Fruit fly (Drosophila melanogaster) Kc167 (cell line): ENCODE measurements around the gene lectin-37Da.

Experiments
- Myc ChIP-seq: fragments of >200 bp; optimal IDR thresholded peaks from 2 replicates; lab custom pipeline; 2017; ENCODE audit warnings: missing external identifiers
- Sin3A ChIP-seq: fragments of >200 bp; optimal IDR thresholded peaks from 2 replicates; lab custom pipeline; 2018; ENCODE audit warnings: missing external identifiers
- h ChIP-seq: fragments of >200 bp; optimal IDR thresholded peaks from 3 replicates; lab custom pipeline; 2018; ENCODE audit warnings: missing external identifiers
- insv ChIP-seq: fragments of >200 bp; optimal IDR thresholded peaks from 3 replicates; lab custom pipeline; 2018; ENCODE audit warnings: missing external identifiers
- psq ChIP-seq: fragments of >200 bp; optimal IDR thresholded peaks from 2 replicates; lab custom pipeline; 2017; ENCODE audit warnings: missing external identifiers
- ttk ChIP-seq: sonication (Bioruptor generic); optimal IDR thresholded peaks from 2 replicates; lab custom pipeline; 2017; ENCODE audit warnings: missing external identifiers

Gene lectin-37Da

dm6 chr2L:19397617-19398316, 20.4 kb upstream of the lectin-37Da start:
- TF ChIP-seq insv (lab: Kevin White, UChicago) (no peak), Myc (lab: Kevin White, UChicago) (no peak), Sin3A (lab: Kevin White, UChicago) (no peak), h (lab: Kevin White, UChicago) (no peak), psq (lab: Kevin White, UChicago) (no peak)

DNA sequence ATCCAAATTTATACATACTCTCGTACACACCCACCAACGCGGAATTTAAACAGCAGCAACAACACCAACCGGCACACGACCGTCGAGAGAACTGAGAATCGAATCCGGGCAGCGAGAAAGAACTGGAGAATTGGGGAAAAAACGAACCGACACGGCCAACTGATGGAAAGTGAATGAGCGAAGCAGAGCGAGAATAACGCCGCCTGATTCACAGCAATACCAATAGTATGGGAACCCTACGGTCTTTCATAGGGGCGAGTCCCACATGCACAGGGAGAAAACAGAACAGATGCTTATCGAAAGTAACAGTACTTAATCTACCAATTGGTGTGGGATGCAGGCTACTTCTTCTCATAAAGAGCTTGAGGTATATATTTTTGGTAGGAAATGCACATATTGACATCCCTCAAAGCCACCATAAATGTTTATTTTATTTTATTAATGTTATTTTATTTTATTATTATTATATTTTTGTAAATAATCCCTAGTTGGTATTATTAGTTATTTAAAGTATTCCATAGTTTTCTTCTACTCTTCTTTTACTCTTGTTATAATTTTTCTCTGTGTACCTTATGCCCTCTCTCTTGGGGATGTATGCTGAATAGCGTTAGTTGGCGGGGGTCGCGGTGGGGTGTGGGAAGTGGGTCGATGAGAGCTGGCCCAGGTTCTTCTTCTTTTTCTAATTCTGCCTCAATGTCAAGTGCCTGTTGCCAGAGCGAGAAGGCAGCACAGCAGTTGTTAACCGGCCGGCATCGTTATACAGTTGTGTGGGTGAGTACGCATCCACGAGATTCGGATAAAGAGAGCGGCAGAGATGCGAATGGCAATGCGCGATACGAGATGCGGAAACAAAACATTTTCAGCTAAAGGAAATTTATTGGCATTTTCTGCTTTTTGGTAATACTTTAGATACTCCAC, 19.5 kb upstream of the lectin-37Da start, which contains the start of gene CG17544:
CG17544 (minus strand) TSS at position 177 of the 918 bp plus-strand sequence.
- TF ChIP-seq psq (lab: Kevin White, UChicago) (no peak), insv (lab: Kevin White, UChicago) (no peak), ttk (no peak), Sin3A (lab: Kevin White, UChicago) (no peak), h (lab: Kevin White, UChicago) (no peak), Myc (lab: Kevin White, UChicago) (no peak)

DNA sequence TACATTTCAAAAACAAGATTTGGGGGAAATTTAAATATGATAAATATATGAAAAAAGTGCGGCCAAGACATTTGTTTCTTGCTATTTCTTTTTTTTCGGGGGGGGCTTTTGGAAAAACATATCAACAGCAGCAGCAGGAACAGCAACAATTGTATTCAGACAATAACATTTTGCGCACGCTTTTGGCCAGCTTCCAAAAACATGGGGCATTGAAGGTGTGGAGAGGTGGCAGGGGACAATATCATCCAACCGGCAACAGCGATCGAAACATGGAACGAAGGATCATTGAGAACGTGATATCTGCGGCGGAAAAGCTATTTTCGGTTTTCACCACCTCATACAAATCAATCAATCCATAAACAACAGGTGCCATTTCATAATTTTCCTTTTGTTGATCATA, 16.2 kb upstream of the lectin-37Da start:
- TF ChIP-seq ttk (no peak), h (lab: Kevin White, UChicago) (no peak), Sin3A (lab: Kevin White, UChicago) (no peak), psq (lab: Kevin White, UChicago) (no peak), Myc (lab: Kevin White, UChicago) (no peak), insv (lab: Kevin White, UChicago) (no peak)

- TF ChIP-seq insv (lab: Kevin White, UChicago) (no peak), ttk (no peak), Myc (lab: Kevin White, UChicago) (no peak), psq (lab: Kevin White, UChicago) (no peak), Sin3A (lab: Kevin White, UChicago) (no peak), h (lab: Kevin White, UChicago) (no peak)
Observed at dm6 chr2L:19402667-19403066, 15.4 kb upstream of the lectin-37Da start.

DNA sequence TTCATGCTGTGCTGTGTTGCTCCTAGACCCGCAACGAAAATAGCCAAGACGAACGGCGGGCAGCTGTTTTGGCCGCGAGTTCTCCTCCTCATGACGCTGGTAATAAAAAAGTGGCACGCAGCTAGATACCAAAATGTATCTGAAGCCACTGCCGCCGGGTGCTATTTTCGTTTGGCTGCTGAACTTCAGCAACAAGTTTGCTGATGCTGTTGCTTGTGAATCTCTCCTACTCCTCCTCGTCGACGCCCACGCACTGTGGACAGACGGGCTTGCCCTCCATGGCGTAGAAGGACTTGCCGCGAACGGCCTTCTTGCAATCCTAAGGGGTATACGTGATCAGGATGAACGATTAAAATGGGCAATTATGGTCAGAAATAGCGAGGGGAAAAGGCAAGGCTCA, 14.7 kb upstream of the lectin-37Da start:
- TF ChIP-seq Myc (lab: Kevin White, UChicago) (no peak), ttk (no peak), psq (lab: Kevin White, UChicago) (no peak), h (lab: Kevin White, UChicago) (no peak)

DNA sequence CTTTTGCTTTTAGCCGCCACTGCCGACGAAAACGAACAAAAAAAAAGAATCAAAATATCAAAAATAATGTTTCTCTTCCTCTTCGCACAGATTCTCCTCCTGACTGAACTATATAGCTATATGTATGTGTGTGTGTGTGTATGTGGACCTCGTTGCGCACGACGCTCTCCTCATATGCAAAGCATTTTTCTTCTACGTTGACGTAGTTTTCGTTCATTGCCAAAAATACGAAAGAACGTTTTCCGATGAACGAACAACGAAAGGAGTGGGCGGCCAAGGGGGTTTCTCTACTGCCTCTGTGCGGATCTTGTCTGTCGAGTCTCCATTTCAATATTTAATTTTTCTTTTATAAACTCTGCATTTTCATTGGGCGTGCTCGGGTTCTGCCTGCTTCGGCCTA, 13.3 kb upstream of the lectin-37Da start:
- TF ChIP-seq psq (lab: Kevin White, UChicago) (no peak), insv (lab: Kevin White, UChicago) (no peak), Sin3A (lab: Kevin White, UChicago) (no peak), h (lab: Kevin White, UChicago) (no peak), Myc (lab: Kevin White, UChicago) (no peak), ttk (no peak)

dm6 chr2L:19405685-19406357, 12.3 kb upstream of the lectin-37Da start:
- no peak for TF ChIP-seq ttk
- TF ChIP-seq insv (lab: Kevin White, UChicago), result no peak
- no peak for TF ChIP-seq Myc (lab: Kevin White, UChicago)
- no peak for TF ChIP-seq h (lab: Kevin White, UChicago)
- no peak for TF ChIP-seq Sin3A (lab: Kevin White, UChicago)
- no peak for TF ChIP-seq psq (lab: Kevin White, UChicago)

dm6 chr2L:19406419-19406818, 11.7 kb upstream of the lectin-37Da start:
- TF ChIP-seq h (lab: Kevin White, UChicago), result no peak
- TF ChIP-seq insv (lab: Kevin White, UChicago), result no peak
- TF ChIP-seq ttk, result no peak
- no peak for TF ChIP-seq Myc (lab: Kevin White, UChicago)
- no peak for TF ChIP-seq Sin3A (lab: Kevin White, UChicago)
- no peak for TF ChIP-seq psq (lab: Kevin White, UChicago)

- no peak for TF ChIP-seq h (lab: Kevin White, UChicago)
Observed at dm6 chr2L:19411966-19412365, 6.2 kb upstream of the lectin-37Da start.

DNA sequence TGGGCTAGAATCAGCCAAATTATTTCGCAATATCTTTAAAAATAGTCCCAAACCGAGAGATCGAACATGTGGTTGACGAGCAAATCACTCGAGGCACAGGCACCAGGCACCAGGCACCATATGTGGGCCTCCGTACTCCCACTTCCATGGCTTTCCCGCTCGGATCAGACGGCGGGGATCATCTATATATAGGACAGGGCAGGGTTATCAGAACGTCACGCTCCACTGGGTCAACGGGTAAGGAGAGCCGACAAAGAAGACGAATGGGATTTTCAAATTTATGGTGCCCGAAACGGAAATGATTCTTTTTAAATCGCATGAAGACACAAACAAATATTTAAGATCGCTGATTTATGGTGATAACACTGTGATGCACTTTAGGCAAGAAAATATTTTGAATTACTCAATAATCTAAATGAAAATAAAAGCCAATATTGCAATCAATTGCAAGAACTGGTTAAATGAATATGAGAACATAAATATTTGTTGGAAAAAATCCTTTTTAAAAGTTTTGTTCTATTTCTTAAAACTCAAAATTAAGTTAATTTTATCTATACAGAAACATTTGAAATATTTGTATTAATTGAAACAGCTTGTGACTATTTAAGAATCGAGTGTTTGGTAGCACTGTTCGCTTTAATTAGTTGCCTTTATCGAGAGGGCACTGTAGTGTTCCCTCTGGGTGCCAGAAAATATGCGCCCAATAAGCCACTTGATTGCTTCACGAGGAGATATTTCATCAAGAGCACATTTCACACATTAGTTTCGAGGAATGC, 4.8 kb upstream of the lectin-37Da start:
- no peak for TF ChIP-seq insv (lab: Kevin White, UChicago)
- no peak for TF ChIP-seq psq (lab: Kevin White, UChicago)
- no peak for TF ChIP-seq Sin3A (lab: Kevin White, UChicago)
- no peak for TF ChIP-seq h (lab: Kevin White, UChicago)
- TF ChIP-seq ttk, result no peak
- no peak for TF ChIP-seq Myc (lab: Kevin White, UChicago)
